Worm (Caenorhabditis elegans): ENCODE results near the gene hmgs-1.

Gene hmgs-1

ce11 chrV:5667337-5667736 is 17.1 kb downstream of the hmgs-1 start (continued):
- TF ChIP-seq aptf-2 (GFP tag; conservative IDR thresholded peaks at IDR 0.05), result no peak
- TF ChIP-seq K11D2.4 (GFP tag; IDR thresholded peaks at IDR 0.05), result no peak
- no peak for TF ChIP-seq gei-17 (GFP tag; optimal IDR thresholded peaks at IDR 0.05)
- no peak for TF ChIP-seq ztf-22 (GFP tag; optimal IDR thresholded peaks at IDR 0.05)
- TF ChIP-seq F52B5.7 (tag; optimal IDR thresholded peaks at IDR 0.05), result peak; percentile 79
- no peak; the same call in 1 of the 2 replicates for TF ChIP-seq madf-8 (GFP tag; conservative IDR thresholded peaks at IDR 0.05)
- peak; percentile 73 for TF ChIP-seq D2030.7 (GFP tag; IDR thresholded peaks at IDR 0.05)
- TF ChIP-seq bed-2 (GFP tag; IDR thresholded peaks at IDR 0.05), result no peak
- TF ChIP-seq sea-2 (GFP tag; IDR thresholded peaks at IDR 0.05), result no peak
- peak; percentile 74; the same call in 1 of the 2 replicates for TF ChIP-seq madf-3 (GFP tag; IDR thresholded peaks at IDR 0.05)
- peak; percentile 58 for TF ChIP-seq ceh-100 (GFP tag; IDR thresholded peaks at IDR 0.05)
- TF ChIP-seq chd-7 (tag; optimal IDR thresholded peaks at IDR 0.05), result peak; percentile 77
- peak; percentile 79 for TF ChIP-seq repo-1 (tag; optimal IDR thresholded peaks at IDR 0.05)
- no peak for TF ChIP-seq ceh-27 (GFP tag; optimal IDR thresholded peaks at IDR 0.05)
- TF ChIP-seq let-607 (tag; optimal IDR thresholded peaks at IDR 0.05), result peak in 1 of 2 experiments; percentile 54
- TF ChIP-seq rec-8 (tag; optimal IDR thresholded peaks at IDR 0.05), result peak; percentile 16 to 66
- TF ChIP-seq sptf-2 (GFP tag; optimal IDR thresholded peaks at IDR 0.05), result no peak
- TF ChIP-seq hmg-1.2 (GFP tag; IDR thresholded peaks at IDR 0.05), result peak; percentile 65
- TF ChIP-seq C06A6.2 (GFP tag; conservative IDR thresholded peaks at IDR 0.05), result 0 out of 2 replicates have a peak, but pooled peaks have one; percentile 34
- TF ChIP-seq nhr-80 (tag; optimal IDR thresholded peaks at IDR 0.05), result no peak
- TF ChIP-seq dpff-1 (tag; optimal IDR thresholded peaks at IDR 0.05), result peak; percentile 56
- peak; percentile 84 for TF ChIP-seq hrde-1 (tag; optimal IDR thresholded peaks at IDR 0.05; ENCODE audit: borderline replicate concordance)
- TF ChIP-seq tbx-9 (tag; optimal IDR thresholded peaks at IDR 0.05; ENCODE audit: borderline replicate concordance), result no peak
- peak; percentile 36 for TF ChIP-seq T07F8.4 (tag; optimal IDR thresholded peaks at IDR 0.05)
- peak; percentile 76 for TF ChIP-seq mes-4 (tag; optimal IDR thresholded peaks at IDR 0.05)
- peak; percentile 58; the same call in 1 of the 2 replicates for TF ChIP-seq hsf-1 (GFP tag; IDR thresholded peaks at IDR 0.05)
- peak; percentile 59 for TF ChIP-seq snpc-4 (GFP tag; optimal IDR thresholded peaks at IDR 0.05)
- TF ChIP-seq snpc-4 (tag; optimal IDR thresholded peaks at IDR 0.05), result peak in 1 of 4 experiments; percentile 56
- peak; percentile 91 for TF ChIP-seq tbp1 (GFP tag; optimal IDR thresholded peaks at IDR 0.05)
- TF ChIP-seq nfya-1 (tag; optimal IDR thresholded peaks at IDR 0.05; ENCODE audit: borderline replicate concordance, insufficient read depth), result no peak
- peak; percentile 33 for TF ChIP-seq ztf-26 (tag; optimal IDR thresholded peaks at IDR 0.05)
- no peak for TF ChIP-seq B0019.2 (GFP tag; conservative IDR thresholded peaks at IDR 0.05)
- peak; percentile 96; the same call in 1 of the 2 replicates for TF ChIP-seq aptf-3 (GFP tag; IDR thresholded peaks at IDR 0.05)
- TF ChIP-seq atf-7 (tag; optimal IDR thresholded peaks at IDR 0.05), result peak; percentile 77

ce11 chrV:5666036-5666729 is 18.2 kb downstream of the hmgs-1 start, which contains the start of gene C14C11.7:
TSS of gene C14C11.7 (minus strand) at chrV:5666086.
- TF ChIP-seq F10E7.11 (tag; optimal IDR thresholded peaks at IDR 0.05), result no peak
- no peak for TF ChIP-seq zfh-2 (GFP tag; conservative IDR thresholded peaks at IDR 0.05)
- no peak for TF ChIP-seq madf-10 (tag; optimal IDR thresholded peaks at IDR 0.05)
- TF ChIP-seq F52B5.7 (tag; optimal IDR thresholded peaks at IDR 0.05), result no peak
- no peak for TF ChIP-seq him-1 (tag; optimal IDR thresholded peaks at IDR 0.05)
- TF ChIP-seq bed-2 (GFP tag; IDR thresholded peaks at IDR 0.05), result no peak
- peak; percentile 50 for TF ChIP-seq efl-1 (GFP tag; optimal IDR thresholded peaks at IDR 0.05)
- TF ChIP-seq egrh-3 (GFP tag; IDR thresholded peaks at IDR 0.05), result no peak
- TF ChIP-seq ccch-3 (GFP tag; optimal IDR thresholded peaks at IDR 0.05), result no peak
- TF ChIP-seq ztf-3 (GFP tag; optimal IDR thresholded peaks at IDR 0.05), result no peak
- peak; percentile 81 for TF ChIP-seq F33H1.4 (GFP tag; IDR thresholded peaks at IDR 0.05)
- TF ChIP-seq F55B11.4 (tag; optimal IDR thresholded peaks at IDR 0.05; ENCODE audit: borderline replicate concordance, insufficient read depth), result no peak
- TF ChIP-seq hlh-26 (GFP tag; conservative IDR thresholded peaks at IDR 0.05), result no peak
- TF ChIP-seq ama-1 (optimal IDR thresholded peaks at IDR 0.05), result no peak
- TF ChIP-seq ama-1 (GFP tag; optimal IDR thresholded peaks at IDR 0.05), result no peak
- no peak for TF ChIP-seq sptf-2 (GFP tag; optimal IDR thresholded peaks at IDR 0.05)
- TF ChIP-seq Y53G8AR.9 (GFP tag; conservative IDR thresholded peaks at IDR 0.05), result no peak
- TF ChIP-seq let-526 (GFP tag; IDR thresholded peaks at IDR 0.05), result no peak

Data from whole organism, young adult.